Fruit fly (Drosophila melanogaster): ENCODE data around the gene Hex-A.

The Hex-A gene

DNA sequence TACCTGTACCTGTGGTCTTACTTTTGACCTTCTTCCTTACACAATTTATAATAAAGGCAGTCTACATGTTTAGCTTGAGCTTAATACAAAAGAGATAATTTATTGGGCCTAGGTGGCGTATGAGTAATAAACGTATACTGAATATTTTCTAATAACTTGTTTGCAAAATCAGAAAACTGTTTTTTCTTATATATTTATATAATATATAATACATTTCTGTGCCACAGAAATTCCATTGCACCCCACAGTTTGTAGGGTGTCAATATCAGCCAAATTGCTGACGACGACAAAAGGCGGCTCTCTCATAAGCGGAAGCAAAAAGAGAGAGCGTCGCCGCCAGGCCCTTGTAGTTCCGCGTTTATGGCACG, 543 bp upstream of the Hex-A start (continued):
- TF ChIP-seq chm (GFP tag; IDR thresholded peaks at IDR 0.05) (no peak), NfI (GFP tag; optimal IDR thresholded peaks at IDR 0.05) (no peak), Gsc (GFP tag; IDR thresholded peaks at IDR 0.05) (0 out of 2 replicates have a peak, but pooled peaks have one; percentile 20), h (optimal IDR thresholded peaks at IDR 0.05) (no peak), CG12104 (GFP tag; optimal IDR thresholded peaks at IDR 0.05) (no peak), Opbp (GFP tag; IDR thresholded peaks at IDR 0.05; ENCODE audit: partially characterized antibody) (no peak), CG11560 (tag; IDR thresholded peaks at IDR 0.05) (peak; percentile 31; the same call in 1 of the 3 replicates), Hr3 (GFP tag; optimal IDR thresholded peaks at IDR 0.05) (no peak), H2.0 (GFP tag; IDR thresholded peaks at IDR 0.05) (0 out of 2 replicates have a peak, but pooled peaks have one; percentile 2), CG10543 (GFP tag; optimal IDR thresholded peaks at IDR 0.05) (no peak), slou (GFP tag; optimal IDR thresholded peaks at IDR 0.05) (no peak), tna (GFP tag; IDR thresholded peaks at IDR 0.05; ENCODE audit: partially characterized antibody) (no peak), CG18262 (tag; optimal IDR thresholded peaks at IDR 0.05) (no peak), CG10654 (GFP tag; optimal IDR thresholded peaks at IDR 0.05) (no peak), CG3838 (GFP tag; optimal IDR thresholded peaks at IDR 0.05) (no peak), slp2 (GFP tag; optimal IDR thresholded peaks at IDR 0.05) (no peak), D19A (tag; optimal IDR thresholded peaks at IDR 0.05) (peak; percentile 96)

dm6 chrX:9586038-9586437, 563 bp downstream of the Hex-A start:
- TF ChIP-seq psq (GFP tag; optimal IDR thresholded peaks at IDR 0.05) (no peak), CG3065 (GFP tag; optimal IDR thresholded peaks at IDR 0.05) (peak; percentile 29), stc (GFP tag; IDR thresholded peaks at IDR 0.05) (no peak), Drgx (GFP tag; IDR thresholded peaks at IDR 0.05) (peak; percentile 67), CG17359 (tag; optimal IDR thresholded peaks at IDR 0.05) (peak; percentile 3), CG6654 (GFP tag; optimal IDR thresholded peaks at IDR 0.05) (no peak), CG42726 (GFP tag; IDR thresholded peaks at IDR 0.05; ENCODE audit: partially characterized antibody) (0 out of 2 replicates have a peak, but pooled peaks have one; percentile 2), sna (GFP tag; IDR thresholded peaks at IDR 0.05; ENCODE audit: partially characterized antibody) (0 out of 2 replicates have a peak, but pooled peaks have one; percentile 3), nom (GFP tag; optimal IDR thresholded peaks at IDR 0.05) (no peak), CG32772 (GFP tag; IDR thresholded peaks at IDR 0.05) (peak; percentile 55)

DNA sequence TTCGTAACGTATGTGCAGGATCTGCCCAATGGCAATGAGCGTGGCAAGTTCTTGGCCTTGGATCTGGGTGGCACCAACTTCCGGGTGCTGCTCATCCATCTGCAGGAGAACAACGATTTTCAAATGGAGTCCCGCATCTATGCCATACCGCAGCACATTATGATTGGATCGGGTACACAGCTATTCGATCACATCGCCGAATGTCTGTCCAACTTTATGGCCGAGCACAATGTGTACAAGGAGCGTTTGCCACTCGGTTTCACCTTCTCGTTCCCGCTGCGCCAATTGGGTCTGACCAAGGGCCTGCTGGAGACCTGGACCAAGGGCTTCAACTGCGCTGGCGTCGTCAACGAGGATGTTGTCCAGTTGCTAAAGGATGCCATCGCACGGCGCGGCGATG, 1.2 kb downstream of the Hex-A start:
- TF ChIP-seq Gsc (GFP tag; IDR thresholded peaks at IDR 0.05) (no peak), Med (GFP tag) (peak; percentile 41), Hey (tag; optimal IDR thresholded peaks at IDR 0.05) (no peak), cg (GFP tag; optimal IDR thresholded peaks at IDR 0.05) (no peak)

dm6 chrX:9587881-9588280, 2.4 kb downstream of the Hex-A start:
- TF ChIP-seq CG4730 (GFP tag; IDR thresholded peaks at IDR 0.05) (0 out of 2 replicates have a peak, but pooled peaks have one; percentile 12), abd-A (tag; optimal IDR thresholded peaks at IDR 0.05) (peak; percentile 34), dmrt99B (tag; optimal IDR thresholded peaks at IDR 0.05) (peak; percentile 13), E2f1 (GFP tag; IDR thresholded peaks at IDR 0.05) (peak; percentile 46; the same call in 1 of the 2 replicates), ttk (GFP tag; IDR thresholded peaks at IDR 0.05) (0 out of 2 replicates have a peak, but pooled peaks have one; percentile 11), Pdp1 (GFP tag; optimal IDR thresholded peaks at IDR 0.05) (peak; percentile 16 to 40), CG14441 (GFP tag; IDR thresholded peaks at IDR 0.05) (peak; percentile 34; the same call in 1 of the 2 replicates), Ptx1 (GFP tag; IDR thresholded peaks at IDR 0.05) (0 out of 2 replicates have a peak, but pooled peaks have one; percentile 24), sug (tag; optimal IDR thresholded peaks at IDR 0.05) (peak; percentile 25), CG14014 (GFP tag; IDR thresholded peaks at IDR 0.05) (peak; percentile 38; the same call in 1 of the 2 replicates), sd (tag; optimal IDR thresholded peaks at IDR 0.05) (peak; percentile 36), D19A (tag; optimal IDR thresholded peaks at IDR 0.05) (peak; percentile 35), CG8290 (GFP tag; optimal IDR thresholded peaks at IDR 0.05) (no peak), CG8290 (tag; optimal IDR thresholded peaks at IDR 0.05) (peak in 1 of 2 experiments; percentile 7), pb (GFP tag; optimal IDR thresholded peaks at IDR 0.05) (peak; percentile 13), CG9932 (GFP tag; IDR thresholded peaks at IDR 0.05) (peak; percentile 62), Hr51 (GFP tag; optimal IDR thresholded peaks at IDR 0.05) (peak in 1 of 2 experiments; percentile 4), Awh (GFP tag; IDR thresholded peaks at IDR 0.05) (0 out of 2 replicates have a peak, but pooled peaks have one; percentile 23), mam (GFP tag; optimal IDR thresholded peaks at IDR 0.05) (peak; percentile 15)

Data from whole organism, embryonic.